Worm (Caenorhabditis elegans): ENCODE data around the gene Y47D3A.1.
A peak's percentile ranks its signal among the peaks of the same experiment; 100 is the strongest.

Y47D3A.1 gene

DNA sequence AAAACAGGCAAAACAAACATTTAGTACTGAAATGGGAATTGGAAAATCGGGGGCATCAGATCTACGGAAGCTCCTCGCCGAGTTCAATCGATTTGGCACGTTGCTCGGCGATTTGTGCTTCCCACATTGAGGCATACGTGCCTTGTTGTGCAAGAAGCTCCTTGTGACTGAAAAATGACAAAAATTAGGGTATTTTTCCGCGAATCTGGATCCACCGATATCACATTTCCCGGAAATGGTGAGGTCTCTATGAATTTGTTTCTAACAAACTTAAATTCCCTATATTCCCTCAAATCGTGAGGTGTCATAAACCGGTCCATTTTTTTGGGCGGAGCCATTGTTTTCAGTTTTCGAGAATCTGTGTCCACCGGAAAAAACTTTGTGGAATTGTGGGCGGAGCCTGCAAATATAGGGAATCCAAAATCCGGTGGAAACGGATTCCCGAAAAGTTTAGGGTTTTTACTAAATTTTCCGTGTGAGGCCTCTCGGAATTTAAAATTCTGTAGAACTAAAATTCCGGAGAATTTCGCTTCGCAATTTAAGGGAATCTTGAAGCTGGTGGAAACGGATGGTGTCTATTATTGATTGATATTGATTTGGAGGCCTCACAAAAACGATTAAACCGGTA is 49.9 kb downstream of the Y47D3A.1 start (continued):
- TF ChIP-seq nhr-19 (GFP tag; conservative IDR thresholded peaks at IDR 0.05) (peak; percentile 51), isw-1 (GFP tag; IDR thresholded peaks at IDR 0.05) (peak; percentile 73), elt-2 (tag; optimal IDR thresholded peaks at IDR 0.05) (peak; percentile 86), C34B4.2 (tag; optimal IDR thresholded peaks at IDR 0.05) (no peak), tbx-2 (tag; optimal IDR thresholded peaks at IDR 0.05) (peak; percentile 79), xbp-1 (tag; optimal IDR thresholded peaks at IDR 0.05) (peak; percentile 66), unc-98 (GFP tag; IDR thresholded peaks at IDR 0.05) (peak; percentile 98), ceh-63 (GFP tag; optimal IDR thresholded peaks at IDR 0.05) (peak; percentile 85), ama-1 (optimal IDR thresholded peaks at IDR 0.05) (no peak), sup-37 (GFP tag; optimal IDR thresholded peaks at IDR 0.05) (peak; percentile 20), lsy-2 (tag; optimal IDR thresholded peaks at IDR 0.05) (no peak), efl-3 (GFP tag; optimal IDR thresholded peaks at IDR 0.05) (peak; percentile 77), mab-9 (GFP tag; IDR thresholded peaks at IDR 0.05) (peak; percentile 83), irx-1 (tag; optimal IDR thresholded peaks at IDR 0.05) (peak; percentile 45), lin-14 (GFP tag; optimal IDR thresholded peaks at IDR 0.05) (no peak), ets-5 (GFP tag; IDR thresholded peaks at IDR 0.05) (no peak), ceh-88 (GFP tag; IDR thresholded peaks at IDR 0.05) (peak; percentile 69; the same call in 1 of the 2 replicates), ztf-4 (tag; optimal IDR thresholded peaks at IDR 0.05) (no peak), lir-3 (tag; optimal IDR thresholded peaks at IDR 0.05; ENCODE audit: poor library complexity) (peak; percentile 90), dsc-1 (tag; optimal IDR thresholded peaks at IDR 0.05) (peak; percentile 69), lin-35 (GFP tag; optimal IDR thresholded peaks at IDR 0.05) (peak; percentile 1 to 18), ztf-11 (tag; optimal IDR thresholded peaks at IDR 0.05) (peak in 1 of 2 experiments; percentile 93), ceh-8 (GFP tag; optimal IDR thresholded peaks at IDR 0.05) (peak; percentile 79), nhr-47 (tag; optimal IDR thresholded peaks at IDR 0.05) (peak; percentile 83), grh-1 (GFP tag; IDR thresholded peaks at IDR 0.05) (peak; percentile 45; the same call in 1 of the 2 replicates), fkh-4 (tag; optimal IDR thresholded peaks at IDR 0.05; ENCODE audit: borderline replicate concordance) (peak; percentile 67)

DNA sequence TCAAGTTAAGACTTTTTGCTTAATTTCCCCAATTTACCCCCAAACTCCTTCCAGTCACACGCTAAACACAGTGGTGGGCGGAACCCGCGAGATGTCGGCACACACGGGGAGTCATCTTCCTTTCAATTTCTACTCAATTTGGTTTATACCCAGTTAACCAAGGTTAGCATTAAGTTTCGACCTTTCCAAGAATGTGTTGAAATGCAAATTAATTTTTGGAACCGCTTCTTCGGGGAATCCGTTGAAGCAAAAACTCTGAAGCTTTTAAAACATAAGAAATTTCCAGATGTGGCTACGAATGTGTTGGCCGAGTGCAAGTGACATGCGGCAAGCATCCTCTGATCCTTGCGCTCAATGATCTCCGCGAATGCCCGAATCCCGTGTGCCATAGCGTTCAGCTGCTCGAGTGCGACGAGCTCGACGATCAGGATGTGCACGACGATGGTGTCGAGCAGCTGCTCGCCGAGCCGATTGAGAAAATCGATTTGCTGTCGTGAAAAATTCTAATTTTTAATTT is 50.7 kb downstream of the Y47D3A.1 start:
- TF ChIP-seq efl-1 (optimal IDR thresholded peaks at IDR 0.05) (peak in 1 of 2 experiments; percentile 13), efl-1 (GFP tag; optimal IDR thresholded peaks at IDR 0.05 in 1 of 2) (peak in 1 of 2 experiments; percentile 84), nhr-47 (tag; optimal IDR thresholded peaks at IDR 0.05) (peak; percentile 21), C34B4.2 (tag; optimal IDR thresholded peaks at IDR 0.05) (no peak), ama-1 (optimal IDR thresholded peaks at IDR 0.05) (peak; percentile 82), grh-1 (GFP tag; IDR thresholded peaks at IDR 0.05) (peak; percentile 23; the same call in 1 of the 2 replicates), ceh-88 (GFP tag; IDR thresholded peaks at IDR 0.05) (no peak), rnt-1 (tag; optimal IDR thresholded peaks at IDR 0.05) (peak; percentile 37)

DNA sequence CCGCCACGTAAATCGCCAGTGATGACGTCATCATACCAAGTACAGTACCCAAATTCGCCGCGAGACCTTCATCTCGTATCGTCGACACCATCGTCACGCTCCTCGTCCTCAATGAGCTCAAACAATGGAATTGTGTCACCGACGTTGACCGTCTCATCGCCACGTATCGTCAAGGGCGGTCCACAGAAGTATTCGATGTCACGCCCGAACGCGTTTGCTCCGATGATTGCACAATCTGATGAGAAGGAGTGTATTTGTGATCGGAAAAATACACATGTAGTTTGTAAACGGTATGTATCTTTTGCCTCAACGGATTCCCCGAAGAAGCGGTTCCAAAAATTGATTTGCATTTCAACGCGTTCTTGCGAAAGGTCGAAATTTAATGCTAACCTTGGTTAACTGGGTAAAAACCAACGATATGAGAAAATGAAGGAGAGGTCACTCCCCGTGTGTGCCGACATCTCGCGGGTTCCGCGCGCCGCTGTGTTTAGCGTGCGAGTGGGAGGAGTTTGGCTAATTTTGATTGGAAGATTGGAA is 51.5 kb downstream of the Y47D3A.1 start:
- no peak for TF ChIP-seq fkh-4 (tag; optimal IDR thresholded peaks at IDR 0.05; ENCODE audit: borderline replicate concordance)
- TF ChIP-seq sup-37 (GFP tag; optimal IDR thresholded peaks at IDR 0.05) = peak; percentile 35
- TF ChIP-seq swsn-7 (tag; optimal IDR thresholded peaks at IDR 0.05) = peak; percentile 67
- peak; percentile 44 for TF ChIP-seq tbx-2 (tag; optimal IDR thresholded peaks at IDR 0.05)
- no peak for TF ChIP-seq nhr-12 (tag; optimal IDR thresholded peaks at IDR 0.05)
- no peak for TF ChIP-seq sptf-1 (tag; optimal IDR thresholded peaks at IDR 0.05)
- TF ChIP-seq nhr-77 (tag; optimal IDR thresholded peaks at IDR 0.05) = peak; percentile 51
- no peak for TF ChIP-seq egl-13 (tag; optimal IDR thresholded peaks at IDR 0.05)
- TF ChIP-seq sox-4 (tag; optimal IDR thresholded peaks at IDR 0.05) = no peak
- TF ChIP-seq Y116A8C.19 (tag; optimal IDR thresholded peaks at IDR 0.05; ENCODE audit: borderline replicate concordance) = no peak
- TF ChIP-seq ceh-63 (GFP tag; optimal IDR thresholded peaks at IDR 0.05) = no peak
- TF ChIP-seq nhr-11 (tag; optimal IDR thresholded peaks at IDR 0.05) = no peak
- TF ChIP-seq zip-4 (GFP tag; optimal IDR thresholded peaks at IDR 0.05) = peak; percentile 37
- TF ChIP-seq C04F5.9 (tag; optimal IDR thresholded peaks at IDR 0.05) = no peak
- peak; percentile 98 for TF ChIP-seq snpc-4 (tag; optimal IDR thresholded peaks at IDR 0.05)
- TF ChIP-seq egl-27 (tag; optimal IDR thresholded peaks at IDR 0.05) = no peak
- peak; percentile 5 for TF ChIP-seq fos-1 (tag; optimal IDR thresholded peaks at IDR 0.05)
- no peak; the same call in 1 of the 2 replicates for TF ChIP-seq mab-9 (GFP tag; IDR thresholded peaks at IDR 0.05)
- peak; percentile 59 for TF ChIP-seq nhr-19 (GFP tag; conservative IDR thresholded peaks at IDR 0.05)
- TF ChIP-seq efl-1 (optimal IDR thresholded peaks at IDR 0.05) = peak; percentile 28 to 58
- TF ChIP-seq efl-1 (GFP tag; optimal IDR thresholded peaks at IDR 0.05 in 1 of 2) = peak in 1 of 2 experiments; percentile 93
- no peak for TF ChIP-seq mef-2 (tag; optimal IDR thresholded peaks at IDR 0.05)
- TF ChIP-seq mep-1 (tag; optimal IDR thresholded peaks at IDR 0.05) = peak; percentile 22
- TF ChIP-seq elt-2 (tag; optimal IDR thresholded peaks at IDR 0.05) = peak; percentile 35
- TF ChIP-seq lin-39 (tag; optimal IDR thresholded peaks at IDR 0.05) = peak; percentile 50
- TF ChIP-seq lin-15B (tag; optimal IDR thresholded peaks at IDR 0.05) = no peak
- TF ChIP-seq ceh-8 (GFP tag; optimal IDR thresholded peaks at IDR 0.05) = no peak
- TF ChIP-seq ztf-4 (tag; optimal IDR thresholded peaks at IDR 0.05) = no peak

Data from whole organism, L1 larva.